Worm (Caenorhabditis elegans) whole organism, L4 larva: ENCODE measurements around the gene fbxa-66.
A peak's percentile ranks its signal among the peaks of the same experiment; 100 is the strongest.

ENCODE experiments used
- F26F4.8 ChIP-seq: fragments of 200-800 bp; sonication (Bioruptor generic); conservative IDR thresholded peaks from 2 replicates; pipeline ENCODE4 v1.3.6; 2022; ENCODE audit warnings: missing genetic modification characterization, missing compliant biosample characterization
- R02D3.7 ChIP-seq: fragments of 150-350 bp; sonication (generic microtip); optimal IDR thresholded peaks from 3 replicates; lab custom pipeline; 2014; ENCODE audit warnings: missing biosample characterization, missing genetic modification characterization
- T20F7.1 ChIP-seq: fragments of 200-800 bp; sonication (Bioruptor generic); optimal IDR thresholded peaks from 2 replicates; lab custom pipeline; 2018; ENCODE audit warnings: mild to moderate bottlenecking, missing genetic modification characterization, missing compliant biosample characterization
- Y48G9A.11 ChIP-seq: fragments of 200-800 bp; sonication (Bioruptor generic); IDR thresholded peaks from 2 replicates; pipeline ENCODE4 v1.3.6; 2022; ENCODE audit warnings: missing genetic modification reagents, missing genetic modification characterization, missing compliant biosample characterization
- Y5F2A.4 ChIP-seq: fragments of 200-800 bp; sonication (Bioruptor generic); optimal IDR thresholded peaks from 2 replicates; lab custom pipeline; 2018; ENCODE audit warnings: mild to moderate bottlenecking, missing genetic modification characterization, missing compliant biosample characterization
- Y75B8A.6 ChIP-seq: fragments of 200-800 bp; sonication (Bioruptor generic); IDR thresholded peaks from 2 replicates; pipeline ENCODE4 v1.3.6; 2022; ENCODE audit warnings: missing genetic modification reagents, missing genetic modification characterization, missing compliant biosample characterization
- ZK337.2 ChIP-seq: fragments of 200-800 bp; sonication (Bioruptor generic); IDR thresholded peaks from 2 replicates; pipeline ENCODE4 v1.3.6; 2022; ENCODE audit warnings: missing genetic modification reagents, missing genetic modification characterization, missing compliant biosample characterization
- aha-1 ChIP-seq: fragments of 150-350 bp; peaks from one replicate; lab custom pipeline; 2014; ENCODE audit warnings: missing biosample characterization, missing genetic modification characterization
- ceh-20 ChIP-seq: fragments of 200-800 bp; sonication (Bioruptor generic); IDR thresholded peaks from 2 replicates; pipeline ENCODE4 v1.3.6; 2022; ENCODE audit warnings: missing genetic modification reagents, missing genetic modification characterization, missing compliant biosample characterization
- ceh-28 ChIP-seq: fragments of 150-350 bp; optimal IDR thresholded peaks from 2 replicates; lab custom pipeline; 2014; ENCODE audit warnings: missing biosample characterization, missing genetic modification reagents, missing genetic modification characterization
- ces-1 ChIP-seq: fragments of 150-350 bp; sonication (generic microtip); optimal IDR thresholded peaks from 4 replicates; lab custom pipeline; 2014; ENCODE audit warnings: missing biosample characterization, missing genetic modification reagents, missing genetic modification characterization
- ctbp-1 ChIP-seq: fragments of 200-800 bp; sonication (Bioruptor generic); IDR thresholded peaks from 2 replicates; pipeline ENCODE4 v1.3.6; 2022; ENCODE audit warnings: missing genetic modification reagents, missing genetic modification characterization, missing compliant biosample characterization
- daf-16 ChIP-seq, 3 experiments: sonication (generic microtip); optimal IDR thresholded peaks; 2 replicates each; lab custom pipeline; 2016 to 2017; ENCODE audit warnings: missing genetic modification characterization in 3 of 3, missing genetic modification reagents in 3 of 3, mild to moderate bottlenecking in 2 of 3, missing compliant biosample characterization in 2 of 3, missing biosample characterization in 1 of 3, moderate library complexity in 1 of 3
- daf-19 ChIP-seq: fragments of 200-800 bp; sonication (Bioruptor generic); conservative IDR thresholded peaks from 2 replicates; pipeline ENCODE4 v1.3.6; 2022; ENCODE audit warnings: missing genetic modification characterization, missing compliant biosample characterization
- dpl-1 ChIP-seq: fragments of 150-350 bp; optimal IDR thresholded peaks from 2 replicates; lab custom pipeline; 2014; ENCODE audit warnings: missing biosample characterization, missing genetic modification reagents, missing genetic modification characterization
- dve-1 ChIP-seq: sonication (generic microtip); optimal IDR thresholded peaks from 2 replicates; lab custom pipeline; 2017; ENCODE audit warnings: antibody characterized with exemption, mild to moderate bottlenecking, missing genetic modification characterization, missing compliant biosample characterization; ENCODE audit not compliant: insufficient read depth
- egl-27 ChIP-seq: sonication (generic microtip); optimal IDR thresholded peaks from 3 replicates; lab custom pipeline; 2017; ENCODE audit warnings: missing biosample characterization, missing genetic modification reagents, missing genetic modification characterization
- egl-43 ChIP-seq: fragments of 200-800 bp; sonication (Bioruptor generic); IDR thresholded peaks from 2 replicates; pipeline ENCODE4 v1.3.6; 2022; ENCODE audit warnings: missing genetic modification reagents, missing genetic modification characterization, missing compliant biosample characterization
- hif-1 ChIP-seq, 2 experiments: sonication (generic microtip); optimal IDR thresholded peaks; 2 replicates each; lab custom pipeline; 2016 to 2017; ENCODE audit warnings: missing compliant biosample characterization in 2 of 2, missing genetic modification characterization in 2 of 2, missing genetic modification reagents in 2 of 2, missing genotype in 2 of 2, mild to moderate bottlenecking in 1 of 2
- hlh-30 ChIP-seq: sonication (generic microtip); optimal IDR thresholded peaks from 2 replicates; lab custom pipeline; 2017; ENCODE audit warnings: antibody characterized with exemption, mild to moderate bottlenecking, missing genetic modification characterization, missing compliant biosample characterization; ENCODE audit not compliant: insufficient read depth
- hmg-1.1 ChIP-seq: fragments of 200-800 bp; sonication (Bioruptor generic); IDR thresholded peaks from 2 replicates; pipeline ENCODE4 v1.3.6; 2022; ENCODE audit warnings: missing genetic modification reagents, missing genetic modification characterization, missing compliant biosample characterization
- lin-13 ChIP-seq: fragments of 150-350 bp; optimal IDR thresholded peaks from 2 replicates; lab custom pipeline; 2014; ENCODE audit warnings: missing biosample characterization, missing genetic modification reagents, missing genetic modification characterization
- lin-15B ChIP-seq: fragments of 150-350 bp; sonication (generic microtip); optimal IDR thresholded peaks from 3 replicates; lab custom pipeline; 2014; ENCODE audit warnings: missing biosample characterization, missing genetic modification characterization
- lin-29 ChIP-seq: fragments of 200-800 bp; sonication (Bioruptor generic); IDR thresholded peaks from 2 replicates; pipeline ENCODE4 v1.3.6; 2022; ENCODE audit warnings: missing genetic modification reagents, missing genetic modification characterization, missing compliant biosample characterization
- lir-3 ChIP-seq: sonication (generic microtip); optimal IDR thresholded peaks from 2 replicates; lab custom pipeline; 2016; ENCODE audit warnings: mild to moderate bottlenecking, missing genetic modification characterization, missing compliant biosample characterization
- madf-5 ChIP-seq, 2 experiments: fragments of 200-800 bp; sonication (Bioruptor generic); IDR thresholded peaks; 2 replicates each; pipeline ENCODE4 v1.3.6; 2022; ENCODE audit warnings: missing compliant biosample characterization in 2 of 2, missing genetic modification characterization in 2 of 2
- madf-9 ChIP-seq: fragments of 200-800 bp; sonication (Bioruptor generic); conservative IDR thresholded peaks from 2 replicates; pipeline ENCODE4 v1.3.6; 2022; ENCODE audit warnings: missing genetic modification reagents, missing genetic modification characterization, missing compliant biosample characterization
- mdt-29 ChIP-seq: fragments of 200-800 bp; sonication (Bioruptor generic); IDR thresholded peaks from 2 replicates; pipeline ENCODE4 v1.3.6; 2022; ENCODE audit warnings: missing genetic modification reagents, missing genetic modification characterization, missing compliant biosample characterization
- mep-1 ChIP-seq: fragments of 150-350 bp; sonication (generic microtip); optimal IDR thresholded peaks from 3 replicates; lab custom pipeline; 2014; ENCODE audit warnings: missing biosample characterization, missing genetic modification characterization
- mes-2 ChIP-seq: sonication (generic microtip); optimal IDR thresholded peaks from 2 replicates; lab custom pipeline; 2016; ENCODE audit warnings: missing genotype, mild to moderate bottlenecking, missing genetic modification characterization, missing compliant biosample characterization; ENCODE audit not compliant: poor library complexity, severe bottlenecking
- nhr-111 ChIP-seq: fragments of 200-800 bp; sonication (Bioruptor generic); optimal IDR thresholded peaks from 2 replicates; lab custom pipeline; 2018; ENCODE audit warnings: mild to moderate bottlenecking, missing genetic modification characterization, missing compliant biosample characterization
- nhr-237 ChIP-seq: sonication (generic microtip); optimal IDR thresholded peaks from 2 replicates; lab custom pipeline; 2017; ENCODE audit warnings: missing biosample characterization, missing genetic modification characterization
- nhr-25 ChIP-seq: sonication (generic microtip); optimal IDR thresholded peaks from 2 replicates; lab custom pipeline; 2017; ENCODE audit warnings: missing genetic modification characterization, mild to moderate bottlenecking, missing compliant biosample characterization, antibody characterized with exemption, moderate library complexity, borderline replicate concordance; ENCODE audit not compliant: insufficient read depth
- nhr-6 ChIP-seq: fragments of 150-350 bp; optimal IDR thresholded peaks from 2 replicates; lab custom pipeline; 2014; ENCODE audit warnings: missing biosample characterization, missing genetic modification characterization
- nhr-76 ChIP-seq: fragments of 150-350 bp; optimal IDR thresholded peaks from 2 replicates; lab custom pipeline; 2014; ENCODE audit warnings: missing biosample characterization, missing genetic modification characterization
- pqm-1 ChIP-seq: sonication (generic microtip); optimal IDR thresholded peaks from 2 replicates; lab custom pipeline; 2017; ENCODE audit warnings: missing biosample characterization, missing genetic modification characterization
- set-16 ChIP-seq: fragments of 200-800 bp; sonication (Bioruptor generic); IDR thresholded peaks from 2 replicates; pipeline ENCODE4 v1.3.6; 2022; ENCODE audit warnings: missing genetic modification reagents, missing genetic modification characterization, missing compliant biosample characterization
- skn-1 ChIP-seq: fragments of 150-350 bp; optimal IDR thresholded peaks from 2 replicates; lab custom pipeline; 2014; ENCODE audit warnings: missing biosample characterization, missing genetic modification characterization
- tra-1 ChIP-seq: fragments of 200-800 bp; sonication (Bioruptor generic); IDR thresholded peaks from 2 replicates; pipeline ENCODE4 v1.3.6; 2022; ENCODE audit warnings: missing genetic modification reagents, missing genetic modification characterization, missing compliant biosample characterization
- unc-39 ChIP-seq: sonication (generic microtip); optimal IDR thresholded peaks from 2 replicates; lab custom pipeline; 2017; ENCODE audit warnings: missing biosample characterization, missing genetic modification characterization
- unc-62 ChIP-seq, 3 experiments: fragments of 150-350 bp in 1 of 3; sonication (generic microtip); optimal IDR thresholded peaks in 2 of 3; peaks in 1 of 3; 1 replicate in 1 of 3; 2 replicates in 2 of 3; lab custom pipeline; 2014 to 2017; ENCODE audit warnings: missing biosample characterization in 3 of 3, missing genetic modification characterization in 3 of 3, missing genetic modification reagents in 3 of 3, missing genotype in 1 of 3
- zip-11 ChIP-seq: fragments of 200-800 bp; sonication (Bioruptor generic); IDR thresholded peaks from 2 replicates; pipeline ENCODE4 v1.3.6; 2022; ENCODE audit warnings: missing genetic modification characterization, missing compliant biosample characterization
- ztf-7 ChIP-seq: fragments of 150-350 bp; optimal IDR thresholded peaks from 2 replicates; lab custom pipeline; 2014; ENCODE audit warnings: missing biosample characterization, missing genetic modification characterization

The fbxa-66 gene

DNA sequence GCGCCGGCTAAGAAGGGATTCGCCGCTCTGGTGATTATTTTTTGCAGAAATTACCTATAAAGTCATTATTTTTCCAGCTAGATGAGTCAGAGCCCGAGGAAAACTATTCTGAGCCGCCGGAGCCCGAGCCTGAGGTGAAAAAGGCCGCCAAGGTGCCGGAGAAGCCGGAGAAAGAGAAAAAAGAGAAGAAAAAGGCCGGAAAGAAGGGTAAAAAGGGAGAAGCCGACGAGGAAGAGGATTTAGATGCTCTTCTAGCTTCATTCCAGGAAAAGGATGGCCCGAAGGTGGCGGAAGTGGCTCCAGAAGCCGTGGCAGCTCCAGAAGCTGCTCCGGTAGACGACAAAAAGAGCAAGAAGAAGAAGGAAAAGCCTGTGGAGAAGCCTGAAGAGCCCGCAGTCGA, 843 bp upstream of the fbxa-66 start:
- TF ChIP-seq aha-1 (peak; percentile 83), dpl-1 (GFP tag; lab: Kevin White, UChicago) (no peak), set-16 (GFP tag; lab: Robert Waterston, UW) (peak; percentile 86), lin-29 (no peak), nhr-111 (GFP tag; lab: Kevin White, UChicago) (no peak), mep-1 (tag; lab: Kevin White, UChicago) (no peak), nhr-6 (tag; lab: Kevin White, UChicago) (no peak), unc-62 (GFP tag; optimal IDR thresholded peaks at IDR 0.05 in 1 of 2; lab: Kevin White, UChicago) (peak in 1 of 2 experiments; percentile 41), unc-62 (tag; optimal IDR thresholded peaks at IDR 0.05; lab: Kevin White, UChicago) (no peak), lir-3 (tag; lab: Kevin White, UChicago) (no peak)

DNA sequence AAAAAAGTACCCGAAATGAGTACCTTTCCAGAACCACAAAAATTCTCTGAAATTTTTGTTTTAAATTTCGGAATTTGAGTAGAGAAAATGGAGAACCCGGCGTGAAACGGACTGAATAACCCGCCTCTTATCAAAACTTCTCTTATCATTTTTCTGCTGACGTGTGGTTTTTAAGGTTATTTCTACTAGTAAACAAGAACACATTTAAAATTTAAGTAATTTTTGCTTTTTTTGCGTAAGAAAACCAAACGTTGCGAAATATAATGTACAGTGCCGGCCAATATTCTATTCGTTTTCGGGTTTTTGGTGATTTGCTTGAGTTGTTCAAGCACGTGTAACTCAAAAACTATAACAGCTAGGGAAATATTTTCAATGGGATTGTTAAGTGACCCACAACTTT, 2.8 kb downstream of the fbxa-66 start:
- TF ChIP-seq Y48G9A.11 (GFP tag; lab: Robert Waterston, UW) (no peak), lin-13 (GFP tag; lab: Kevin White, UChicago) (no peak), ceh-28 (tag; lab: Kevin White, UChicago) (no peak), zip-11 (GFP tag; lab: Robert Waterston, UW) (no peak), daf-16 (GFP tag; optimal IDR thresholded peaks at IDR 0.05; lab: Kevin White, UChicago) (no peak), daf-16 (tag; optimal IDR thresholded peaks at IDR 0.05; lab: Kevin White, UChicago) (peak; percentile 69), nhr-111 (GFP tag; lab: Kevin White, UChicago) (no peak), hif-1 (tag; optimal IDR thresholded peaks at IDR 0.05; lab: Kevin White, UChicago) (peak in 1 of 2 experiments; percentile 24), dve-1 (peak; percentile 28), skn-1 (tag; lab: Kevin White, UChicago) (no peak), mes-2 (tag; lab: Kevin White, UChicago) (no peak), lin-29 (no peak), Y75B8A.6 (no peak), F26F4.8 (GFP tag; lab: Robert Waterston, UW) (no peak)

DNA sequence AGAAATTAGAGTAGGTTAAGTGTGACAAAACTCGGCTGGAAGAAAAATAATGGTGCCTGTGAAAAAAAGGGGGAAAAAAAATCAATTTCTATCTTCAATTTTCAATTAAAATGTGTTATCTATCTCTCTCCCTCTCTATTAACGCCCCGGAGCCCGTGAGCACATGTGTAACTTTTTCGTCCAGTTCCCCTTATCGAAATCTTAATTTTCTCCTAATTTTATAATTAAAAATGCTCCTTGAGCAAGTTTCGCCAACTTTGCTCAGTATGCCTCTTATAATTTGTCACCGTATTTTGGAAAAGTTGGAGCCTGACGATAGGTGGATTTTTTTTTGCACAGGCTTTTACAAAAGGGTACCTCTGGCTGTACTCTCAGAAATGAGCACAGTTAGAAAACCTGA, 5.8 kb downstream of the fbxa-66 start, which contains the start of the genes fbxa-1 and Y54F10BM.20:
Gene fbxa-1, minus strand, starts transcription at position 101 of the 400 bp plus-strand sequence.
Gene Y54F10BM.20, plus strand, starts transcription at position 231 of the 400 bp plus-strand sequence.
- no peak for TF ChIP-seq Y5F2A.4 (GFP tag; lab: Kevin White, UChicago)

DNA sequence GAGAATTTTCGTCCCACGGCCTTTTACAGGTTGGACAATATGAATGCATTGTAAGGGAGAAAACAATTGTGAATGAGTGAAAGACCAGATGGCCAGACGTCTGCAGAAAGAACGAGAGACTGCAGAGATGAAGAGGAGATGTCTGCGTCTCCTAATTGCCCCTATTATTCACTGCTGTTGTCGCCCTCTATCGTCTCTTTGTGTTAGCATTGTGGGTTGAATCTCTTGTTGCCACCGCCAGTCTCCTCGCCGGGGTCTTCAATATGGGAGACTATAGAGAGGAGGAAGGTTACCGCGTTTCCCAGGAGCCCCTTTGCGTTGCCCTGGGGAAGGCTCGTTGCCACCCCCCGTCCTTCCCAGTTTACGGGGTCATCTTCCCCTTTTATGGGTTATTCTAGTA, 9.0 kb downstream of the fbxa-66 start, which contains the start of gene Y54F10BM.9:
Gene Y54F10BM.9, minus strand, starts transcription at position 61 of the 400 bp plus-strand sequence.
- no peak for TF ChIP-seq nhr-237 (tag; lab: Kevin White, UChicago)
- no peak for TF ChIP-seq R02D3.7 (tag; lab: Kevin White, UChicago)
- no peak for TF ChIP-seq unc-39
- TF ChIP-seq mdt-29 (GFP tag; lab: Robert Waterston, UW), result no peak
- TF ChIP-seq nhr-76, result no peak
- no peak for TF ChIP-seq ceh-20
- TF ChIP-seq hif-1 (tag; optimal IDR thresholded peaks at IDR 0.05; lab: Kevin White, UChicago), result no peak
- no peak for TF ChIP-seq Y75B8A.6
- TF ChIP-seq hlh-30 (tag; lab: Kevin White, UChicago), result no peak
- no peak for TF ChIP-seq tra-1 (GFP tag; lab: Robert Waterston, UW)
- no peak for TF ChIP-seq T20F7.1
- TF ChIP-seq ctbp-1 (GFP tag; lab: Robert Waterston, UW), result no peak
- TF ChIP-seq nhr-25 (tag; lab: Kevin White, UChicago), result no peak
- no peak for TF ChIP-seq ces-1
- TF ChIP-seq lin-29, result no peak
- no peak for TF ChIP-seq ZK337.2 (GFP tag; lab: Robert Waterston, UW)
- no peak for TF ChIP-seq nhr-6 (tag; lab: Kevin White, UChicago)
- TF ChIP-seq F26F4.8 (GFP tag; lab: Robert Waterston, UW), result no peak
- TF ChIP-seq madf-9 (GFP tag; lab: Robert Waterston, UW), result no peak
- no peak for TF ChIP-seq lin-15B (tag; lab: Kevin White, UChicago)
- TF ChIP-seq daf-19 (GFP tag; lab: Robert Waterston, UW), result no peak
- TF ChIP-seq hmg-1.1 (GFP tag; lab: Robert Waterston, UW), result peak; percentile 14; the same call in 1 of the 2 replicates
- no peak for TF ChIP-seq egl-27 (tag; lab: Kevin White, UChicago)
- TF ChIP-seq ztf-7 (tag; lab: Kevin White, UChicago), result no peak
- no peak for TF ChIP-seq pqm-1 (tag; lab: Kevin White, UChicago)
- no peak for TF ChIP-seq madf-5 (GFP tag; IDR thresholded peaks at IDR 0.05; lab: Robert Waterston, UW)
- TF ChIP-seq egl-43, result no peak
- TF ChIP-seq dpl-1 (GFP tag; lab: Kevin White, UChicago), result peak; percentile 29
- TF ChIP-seq Y48G9A.11 (GFP tag; lab: Robert Waterston, UW), result no peak
